Worm (Caenorhabditis elegans): Measurements from ENCODE around the gene drr-2.

DNA sequence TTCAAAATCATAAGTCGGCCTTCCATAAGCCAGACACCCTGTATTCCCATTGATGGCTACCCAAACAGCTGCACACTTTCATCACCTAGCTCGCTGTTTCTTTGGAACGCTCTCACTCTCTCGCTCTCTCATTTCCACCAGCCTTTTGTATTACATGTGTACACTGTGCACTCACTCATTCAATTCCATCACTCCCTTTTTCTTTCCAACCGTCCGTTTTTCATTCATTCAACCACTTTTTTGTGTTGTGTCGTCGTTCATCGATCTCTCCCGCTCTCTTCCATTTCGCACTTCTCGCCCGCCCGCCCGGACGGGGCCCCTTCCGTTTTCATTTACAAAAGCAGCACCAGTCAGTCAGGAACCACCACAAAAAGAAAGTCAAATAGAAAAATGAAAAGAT, 14.6 kb upstream of the drr-2 start:
- no peak for TF ChIP-seq ama-1 (optimal IDR thresholded peaks at IDR 0.05)
- no peak for TF ChIP-seq lin-11 (tag; optimal IDR thresholded peaks at IDR 0.05)

All from whole organism, L2 larva.